Fruit fly (Drosophila melanogaster): ENCODE measurements around the gene CG31789.

Gene CG31789

DNA sequence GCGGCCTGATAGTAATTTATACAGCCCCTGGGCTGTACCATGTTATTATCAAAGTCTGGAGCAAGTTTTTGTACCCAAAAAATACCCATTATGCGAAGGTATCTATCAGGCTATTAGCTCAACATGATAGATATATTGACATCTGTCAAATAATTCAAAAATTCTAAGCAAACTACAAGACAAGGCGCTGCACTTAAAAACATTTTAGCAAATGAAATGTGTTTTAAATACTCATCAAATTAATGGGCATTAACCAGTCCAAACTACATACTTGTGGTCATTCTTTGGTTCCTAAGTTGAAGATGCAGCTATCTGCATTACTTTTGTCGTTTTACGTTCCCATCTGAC, 47.6 kb downstream of the CG31789 start (continued):
- TF ChIP-seq CG1233 (GFP tag; optimal IDR thresholded peaks at IDR 0.05): peak; percentile 71
- peak; percentile 48 for TF ChIP-seq grau (tag; optimal IDR thresholded peaks at IDR 0.05)
- peak; percentile 78 for TF ChIP-seq CG1647 (GFP tag; optimal IDR thresholded peaks at IDR 0.05)
- TF ChIP-seq Poxn (GFP tag; IDR thresholded peaks at IDR 0.05): no peak
- TF ChIP-seq chn (GFP tag; optimal IDR thresholded peaks at IDR 0.05): peak; percentile 69
- no peak for TF ChIP-seq CG8089 (GFP tag; optimal IDR thresholded peaks at IDR 0.05)
- peak; percentile 62 for TF ChIP-seq CG15269 (tag; optimal IDR thresholded peaks at IDR 0.05)
- TF ChIP-seq Myb (GFP tag; optimal IDR thresholded peaks at IDR 0.05): no peak
- no peak for TF ChIP-seq tna (GFP tag; IDR thresholded peaks at IDR 0.05; ENCODE audit: partially characterized antibody)
- TF ChIP-seq crc (GFP tag; optimal IDR thresholded peaks at IDR 0.05): peak; percentile 30
- TF ChIP-seq Mrtf (GFP tag; IDR thresholded peaks at IDR 0.05): peak; percentile 45; the same call in 1 of the 3 replicates
- peak; percentile 34 for TF ChIP-seq trh (GFP tag; optimal IDR thresholded peaks at IDR 0.05)
- TF ChIP-seq CG43689 (GFP tag; IDR thresholded peaks at IDR 0.05): no peak
- TF ChIP-seq D19A (tag; optimal IDR thresholded peaks at IDR 0.05): peak; percentile 84
- TF ChIP-seq kni (GFP tag; optimal IDR thresholded peaks at IDR 0.05): no peak
- no peak for TF ChIP-seq cad (GFP tag; optimal IDR thresholded peaks at IDR 0.05)
- TF ChIP-seq CG4854 (GFP tag; optimal IDR thresholded peaks at IDR 0.05): peak; percentile 67
- no peak for TF ChIP-seq cas (GFP tag; IDR thresholded peaks at IDR 0.05)
- no peak for TF ChIP-seq CG7745 (tag; optimal IDR thresholded peaks at IDR 0.05)
- TF ChIP-seq vvl (GFP tag; IDR thresholded peaks at IDR 0.05): peak; percentile 91
- no peak for TF ChIP-seq pita (GFP tag; optimal IDR thresholded peaks at IDR 0.05)
- TF ChIP-seq Nf-YC (tag; optimal IDR thresholded peaks at IDR 0.05): no peak
- peak; percentile 57 for TF ChIP-seq mam (GFP tag; optimal IDR thresholded peaks at IDR 0.05)
- TF ChIP-seq CG6272 (GFP tag; IDR thresholded peaks at IDR 0.05): peak; percentile 47
- TF ChIP-seq CG7987 (GFP tag; optimal IDR thresholded peaks at IDR 0.05): peak; percentile 27
- no peak for TF ChIP-seq CG10543 (GFP tag; optimal IDR thresholded peaks at IDR 0.05)
- TF ChIP-seq Meics (GFP tag; optimal IDR thresholded peaks at IDR 0.05): peak; percentile 44
- TF ChIP-seq CG5245 (GFP tag; optimal IDR thresholded peaks at IDR 0.05): peak; percentile 86
- no peak for TF ChIP-seq yki (optimal IDR thresholded peaks at IDR 0.05)
- TF ChIP-seq Sox102F (GFP tag; optimal IDR thresholded peaks at IDR 0.05): peak; percentile 65
- TF ChIP-seq CG6765 (GFP tag; optimal IDR thresholded peaks at IDR 0.05): no peak
- peak; percentile 66 for TF ChIP-seq CG10366 (GFP tag; IDR thresholded peaks at IDR 0.05)
- TF ChIP-seq oc (tag; optimal IDR thresholded peaks at IDR 0.05): peak; percentile 70
- TF ChIP-seq tll (GFP tag; optimal IDR thresholded peaks at IDR 0.05): peak in 1 of 2 experiments; percentile 4
- peak; percentile 66 for TF ChIP-seq gem (tag; optimal IDR thresholded peaks at IDR 0.05)
- TF ChIP-seq Atf3 (GFP tag; optimal IDR thresholded peaks at IDR 0.05): peak; percentile 15
- TF ChIP-seq CG31224 (GFP tag; IDR thresholded peaks at IDR 0.05): peak; percentile 61
- TF ChIP-seq CG5953 (GFP tag; IDR thresholded peaks at IDR 0.05): peak; percentile 10; the same call in 1 of the 2 replicates
- TF ChIP-seq BtbVII (GFP tag; optimal IDR thresholded peaks at IDR 0.05): peak; percentile 9
- TF ChIP-seq CG14050 (GFP tag; IDR thresholded peaks at IDR 0.05): 0 out of 3 replicates have a peak, but pooled peaks have one; percentile 13
- peak; percentile 59 for TF ChIP-seq kay (GFP tag; optimal IDR thresholded peaks at IDR 0.05)
- no peak for TF ChIP-seq wdn (GFP tag; IDR thresholded peaks at IDR 0.05)
- TF ChIP-seq dmrt11E (tag; optimal IDR thresholded peaks at IDR 0.05): peak; percentile 70
- TF ChIP-seq Bteb2 (GFP tag; optimal IDR thresholded peaks at IDR 0.05): no peak
- TF ChIP-seq CG17912 (GFP tag; optimal IDR thresholded peaks at IDR 0.05): no peak
- TF ChIP-seq Hsf (GFP tag; optimal IDR thresholded peaks at IDR 0.05): peak; percentile 32
- no peak for TF ChIP-seq salm (tag; optimal IDR thresholded peaks at IDR 0.05)
- TF ChIP-seq onecut (GFP tag; IDR thresholded peaks at IDR 0.05): peak; percentile 34
- TF ChIP-seq disco-r (GFP tag; optimal IDR thresholded peaks at IDR 0.05): no peak
- TF ChIP-seq gce (GFP tag; IDR thresholded peaks at IDR 0.05): peak; percentile 76; the same call in 2 of the 3 replicates
- peak; percentile 42 to 80 for TF ChIP-seq chif (GFP tag; optimal IDR thresholded peaks at IDR 0.05)
- TF ChIP-seq Gug (GFP tag; IDR thresholded peaks at IDR 0.05): peak; percentile 49; the same call in 2 of the 4 replicates
